Worm (Caenorhabditis elegans) whole organism, midembryonic: Measurements from ENCODE around the gene R10D12.6.

Source experiments
- flt-1 ChIP-seq: fragments of 200-800 bp; sonication (Bioruptor generic); IDR thresholded peaks from 2 replicates; pipeline ENCODE4 v1.3.6; 2022; ENCODE audit warnings: missing genetic modification characterization, missing compliant biosample characterization
- med-1 ChIP-seq: sonication (generic microtip); optimal IDR thresholded peaks from 2 replicates; lab custom pipeline; 2017; ENCODE audit warnings: missing genetic modification characterization, mild to moderate bottlenecking, missing compliant biosample characterization, antibody characterized with exemption, missing genetic modification reagents; ENCODE audit not compliant: insufficient read depth
- ref-1 ChIP-seq: fragments of 200-800 bp; sonication (Bioruptor generic); conservative IDR thresholded peaks from 2 replicates; pipeline ENCODE4 v1.3.6; 2022; ENCODE audit warnings: missing genetic modification reagents, missing genetic modification characterization, missing compliant biosample characterization
- ztf-23 ChIP-seq: fragments of 200-800 bp; sonication (Bioruptor generic); IDR thresholded peaks from 2 replicates; pipeline ENCODE4 v1.3.6; 2022; ENCODE audit warnings: missing genetic modification reagents, missing genetic modification characterization, missing compliant biosample characterization
- ztf-29 ChIP-seq: fragments of 200-800 bp; sonication (Bioruptor generic); IDR thresholded peaks from 2 replicates; pipeline ENCODE4 v1.3.6; 2022; ENCODE audit warnings: missing genetic modification reagents, missing genetic modification characterization, missing compliant biosample characterization

DNA sequence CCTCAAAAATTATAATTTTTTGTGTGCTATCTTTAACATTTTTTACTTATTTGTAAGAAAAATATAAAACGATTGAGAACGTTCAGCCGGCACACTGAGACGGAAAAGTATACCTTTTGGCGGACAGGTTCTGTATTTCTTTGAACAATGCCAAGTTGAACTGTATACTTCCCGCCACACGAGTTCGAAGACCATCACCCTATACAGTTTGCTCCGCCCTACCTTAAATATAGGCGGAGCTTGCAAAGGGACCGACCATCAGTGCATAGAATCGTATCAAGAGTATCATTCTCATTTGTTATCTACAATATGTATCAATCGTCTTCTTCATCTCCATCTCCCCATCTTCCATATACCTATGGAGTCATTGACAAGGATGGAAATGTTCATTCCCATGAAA lies 35.7 kb downstream of the R10D12.6 start, which contains the start of gene end-1:
- TF ChIP-seq flt-1 (GFP tag; lab: Robert Waterston, UW): no peak
- no peak for TF ChIP-seq med-1 (GFP tag; lab: Kevin White, UChicago)
- TF ChIP-seq ztf-29 (GFP tag; lab: Robert Waterston, UW): no peak
- no peak for TF ChIP-seq ref-1
- TF ChIP-seq ztf-23 (GFP tag; lab: Robert Waterston, UW): no peak
